Fruit fly (Drosophila melanogaster) whole organism, prepupa: ENCODE data around the gene CG31454.

ENCODE experiments used
- Blimp-1 ChIP-seq: fragments of 200-800 bp; sonication (Bioruptor generic); optimal IDR thresholded peaks from 3 replicates; lab custom pipeline; 2017; ENCODE audit warnings: missing biosample characterization, missing genetic modification characterization, mild to moderate bottlenecking, moderate library complexity, missing genetic modification reagents
- CG10631 ChIP-seq: fragments of 200-800 bp; sonication (Bioruptor generic); optimal IDR thresholded peaks from 2 replicates; lab custom pipeline; 2016; ENCODE audit warnings: missing biosample characterization, missing genetic modification characterization
- CG10669 ChIP-seq: fragments of 200-800 bp; sonication (Bioruptor generic); optimal IDR thresholded peaks from 3 replicates; lab custom pipeline; 2018; ENCODE audit warnings: missing biosample characterization, mild to moderate bottlenecking, missing genetic modification characterization, moderate library complexity
- CG11294 ChIP-seq: fragments of 200-800 bp; sonication (Bioruptor generic); IDR thresholded peaks from 2 replicates; pipeline ENCODE4 v1.3.6; 2022; ENCODE audit warnings: missing biosample characterization, missing genetic modification characterization
- CG15336 ChIP-seq: fragments of 200-800 bp; sonication (Bioruptor generic); IDR thresholded peaks from 2 replicates; pipeline ENCODE4 v1.3.6; 2022; ENCODE audit warnings: missing biosample characterization, missing genetic modification characterization
- CG1621 ChIP-seq: fragments of 200-800 bp; sonication (Bioruptor generic); optimal IDR thresholded peaks from 3 replicates; lab custom pipeline; 2018; ENCODE audit warnings: missing biosample characterization, mild to moderate bottlenecking, missing genetic modification characterization
- CG16779 ChIP-seq: fragments of 200-800 bp; sonication (Bioruptor generic); optimal IDR thresholded peaks from 3 replicates; lab custom pipeline; 2017; ENCODE audit warnings: missing biosample characterization, mild to moderate bottlenecking, missing genetic modification characterization
- CG3032 ChIP-seq: fragments of 200-800 bp; optimal IDR thresholded peaks from 2 replicates; lab custom pipeline; 2019; ENCODE audit warnings: missing biosample characterization, mild to moderate bottlenecking, missing genetic modification characterization, moderate library complexity
- CG31627 ChIP-seq: fragments of 200-800 bp; sonication (Bioruptor generic); optimal IDR thresholded peaks from 3 replicates; lab custom pipeline; 2016; ENCODE audit warnings: missing biosample characterization, missing genetic modification characterization
- CG32006 ChIP-seq: fragments of 200-800 bp; sonication (Bioruptor generic); optimal IDR thresholded peaks from 3 replicates; lab custom pipeline; 2017; ENCODE audit warnings: missing biosample characterization, mild to moderate bottlenecking, missing genetic modification characterization
- CG3919 ChIP-seq: fragments of 200-800 bp; sonication (Bioruptor generic); optimal IDR thresholded peaks from 3 replicates; lab custom pipeline; 2016; ENCODE audit warnings: missing biosample characterization, missing genetic modification characterization
- CG4318 ChIP-seq: fragments of 200-800 bp; sonication (Bioruptor generic); optimal IDR thresholded peaks from 3 replicates; lab custom pipeline; 2017; ENCODE audit warnings: missing biosample characterization, mild to moderate bottlenecking, missing genetic modification characterization
- CG6276 ChIP-seq: fragments of 200-800 bp; sonication (Bioruptor generic); optimal IDR thresholded peaks from 2 replicates; lab custom pipeline; 2017; ENCODE audit warnings: missing biosample characterization, mild to moderate bottlenecking, missing genetic modification characterization
- CG6808 ChIP-seq: fragments of 200-800 bp; sonication (Bioruptor generic); optimal IDR thresholded peaks from 3 replicates; lab custom pipeline; 2017; ENCODE audit warnings: missing biosample characterization, missing genetic modification characterization, mild to moderate bottlenecking, moderate library complexity, missing genetic modification reagents
- CG6854 ChIP-seq: fragments of 200-800 bp; sonication (Bioruptor generic); optimal IDR thresholded peaks from 2 replicates; lab custom pipeline; 2017; ENCODE audit warnings: missing biosample characterization, mild to moderate bottlenecking, missing genetic modification characterization
- CG8119 ChIP-seq: fragments of 200-800 bp; sonication (Bioruptor generic); IDR thresholded peaks from 3 replicates; pipeline ENCODE4 v1.3.6; 2022; ENCODE audit warnings: missing biosample characterization, missing genetic modification characterization
- CG8319 ChIP-seq: fragments of 200-800 bp; sonication (Bioruptor generic); optimal IDR thresholded peaks from 3 replicates; lab custom pipeline; 2016; ENCODE audit warnings: missing biosample characterization, missing genetic modification characterization
- CG9139 ChIP-seq: fragments of 200-800 bp; sonication (Bioruptor generic); optimal IDR thresholded peaks from 3 replicates; lab custom pipeline; 2017; ENCODE audit warnings: missing biosample characterization, mild to moderate bottlenecking, missing genetic modification characterization
- Eip93F ChIP-seq: fragments of 200-800 bp; sonication (Bioruptor generic); optimal IDR thresholded peaks from 2 replicates; lab custom pipeline; 2016; ENCODE audit warnings: missing biosample characterization, mild to moderate bottlenecking, missing genetic modification characterization
- Ets21C ChIP-seq: fragments of 200-800 bp; sonication (Bioruptor generic); optimal IDR thresholded peaks from 3 replicates; lab custom pipeline; 2016; ENCODE audit warnings: missing biosample characterization, missing genetic modification characterization
- Ets96B ChIP-seq: fragments of 200-800 bp; optimal IDR thresholded peaks from 2 replicates; lab custom pipeline; 2019; ENCODE audit warnings: missing biosample characterization, mild to moderate bottlenecking, missing genetic modification characterization, moderate library complexity
- Gug ChIP-seq: fragments of 200-800 bp; sonication (Bioruptor generic); IDR thresholded peaks from 2 replicates; pipeline ENCODE4 v1.3.6; 2022; ENCODE audit warnings: missing biosample characterization, missing genetic modification characterization
- Hr38 ChIP-seq: sonication (Bioruptor generic); optimal IDR thresholded peaks from 2 replicates; lab custom pipeline; 2016; ENCODE audit warnings: missing biosample characterization, missing genetic modification characterization
- Hr39 ChIP-seq: fragments of 200-800 bp; sonication (Bioruptor generic); optimal IDR thresholded peaks from 2 replicates; lab custom pipeline; 2016; ENCODE audit warnings: missing biosample characterization, missing genetic modification characterization
- Hr4 ChIP-seq: fragments of 200-800 bp; sonication (Bioruptor generic); optimal IDR thresholded peaks from 3 replicates; lab custom pipeline; 2016; ENCODE audit warnings: missing biosample characterization, missing genetic modification characterization
- Sox102F ChIP-seq: fragments of 200-800 bp; sonication (Bioruptor generic); optimal IDR thresholded peaks from 2 replicates; lab custom pipeline; 2016; ENCODE audit warnings: missing biosample characterization, mild to moderate bottlenecking, missing genetic modification characterization
- Sox14 ChIP-seq: fragments of 200-800 bp; sonication (Bioruptor generic); optimal IDR thresholded peaks from 3 replicates; lab custom pipeline; 2016; ENCODE audit warnings: missing biosample characterization, missing genetic modification characterization
- Sox15 ChIP-seq: fragments of 200-800 bp; sonication (Bioruptor generic); optimal IDR thresholded peaks from 3 replicates; lab custom pipeline; 2016; ENCODE audit warnings: missing biosample characterization, missing genetic modification characterization
- achi ChIP-seq: fragments of 200-800 bp; sonication (Bioruptor generic); optimal IDR thresholded peaks from 3 replicates; lab custom pipeline; 2016; ENCODE audit warnings: missing biosample characterization, missing genetic modification characterization
- acj6 ChIP-seq: fragments of 200-800 bp; sonication (Bioruptor generic); optimal IDR thresholded peaks from 3 replicates; lab custom pipeline; 2016; ENCODE audit warnings: missing biosample characterization, missing genetic modification characterization
- cyc ChIP-seq: fragments of 200-800 bp; sonication (Bioruptor generic); optimal IDR thresholded peaks from 3 replicates; lab custom pipeline; 2016; ENCODE audit warnings: missing biosample characterization, missing genetic modification characterization
- dsx ChIP-seq: fragments of 200-800 bp; optimal IDR thresholded peaks from 3 replicates; lab custom pipeline; 2019; ENCODE audit warnings: missing biosample characterization, mild to moderate bottlenecking, missing genetic modification characterization, moderate library complexity; ENCODE audit not compliant: poor library complexity, severe bottlenecking
- eg ChIP-seq: fragments of 200-800 bp; sonication (Bioruptor generic); IDR thresholded peaks from 3 replicates; pipeline ENCODE4 v1.3.6; 2022; ENCODE audit warnings: missing biosample characterization, missing genetic modification characterization
- esn ChIP-seq: fragments of 200-800 bp; sonication (Bioruptor generic); optimal IDR thresholded peaks from 2 replicates; lab custom pipeline; 2016; ENCODE audit warnings: missing biosample characterization, mild to moderate bottlenecking, missing genetic modification characterization, moderate library complexity
- fd85E ChIP-seq: fragments of 200-800 bp; sonication (Bioruptor generic); optimal IDR thresholded peaks from 3 replicates; lab custom pipeline; 2016; ENCODE audit warnings: missing biosample characterization, missing genetic modification characterization
- fkh ChIP-seq: fragments of 200-800 bp; sonication (Bioruptor generic); optimal IDR thresholded peaks from 3 replicates; lab custom pipeline; 2017; ENCODE audit warnings: missing biosample characterization, mild to moderate bottlenecking, missing genetic modification characterization, moderate library complexity
- lz ChIP-seq: fragments of 200-800 bp; sonication (Bioruptor generic); optimal IDR thresholded peaks from 3 replicates; lab custom pipeline; 2016; ENCODE audit warnings: missing biosample characterization, missing genetic modification characterization
- pdm3 ChIP-seq: fragments of 200-800 bp; sonication (Bioruptor generic); optimal IDR thresholded peaks from 3 replicates; lab custom pipeline; 2016; ENCODE audit warnings: missing biosample characterization, missing genetic modification characterization
- salr ChIP-seq, 2 experiments: fragments of 200-800 bp; sonication (Bioruptor generic); optimal IDR thresholded peaks; 3 replicates each; lab custom pipeline; 2016 to 2018; ENCODE audit warnings: missing biosample characterization in 2 of 2, missing genetic modification characterization in 2 of 2, mild to moderate bottlenecking in 1 of 2
- spab ChIP-seq: fragments of 200-800 bp; sonication (Bioruptor generic); optimal IDR thresholded peaks from 2 replicates; lab custom pipeline; 2017; ENCODE audit warnings: missing biosample characterization, mild to moderate bottlenecking, missing genetic modification characterization, missing genetic modification reagents
- ss ChIP-seq, 2 experiments: fragments of 200-800 bp; sonication (Bioruptor generic); optimal IDR thresholded peaks; 2 replicates in 1 of 2; 3 replicates in 1 of 2; lab custom pipeline; 2017 to 2018; ENCODE audit warnings: mild to moderate bottlenecking in 2 of 2, missing biosample characterization in 2 of 2, missing genetic modification characterization in 2 of 2, moderate library complexity in 1 of 2
- svp ChIP-seq: fragments of 200-800 bp; sonication (Bioruptor generic); peaks from one replicate; lab custom pipeline; 2016; ENCODE audit warnings: missing biosample characterization, missing genetic modification characterization
- topi ChIP-seq: fragments of 200-800 bp; sonication (Bioruptor generic); optimal IDR thresholded peaks from 3 replicates; lab custom pipeline; 2016; ENCODE audit warnings: missing biosample characterization, missing genetic modification characterization
- vri ChIP-seq: fragments of 200-800 bp; sonication (Bioruptor generic); optimal IDR thresholded peaks from 3 replicates; lab custom pipeline; 2016; ENCODE audit warnings: missing biosample characterization, mild to moderate bottlenecking, missing genetic modification characterization

Gene CG31454

dm6 chr3R:8482881-8483280, 38.6 kb upstream of the CG31454 start (continued):
- TF ChIP-seq CG3032 (no peak), Hr38 (GFP tag; lab: Kevin White, UChicago) (no peak), cyc (GFP tag; lab: Kevin White, UChicago) (peak; percentile 6), Gug (no peak), CG8319 (no peak), Hr39 (GFP tag; lab: Kevin White, UChicago) (no peak), CG10669 (GFP tag; lab: Kevin White, UChicago) (peak; percentile 37), ss (GFP tag; optimal IDR thresholded peaks at IDR 0.05; lab: Kevin White, UChicago) (peak in 1 of 2 experiments; percentile 15), CG6276 (GFP tag; lab: Kevin White, UChicago) (no peak), Sox102F (GFP tag; lab: Kevin White, UChicago) (no peak), Eip93F (GFP tag; lab: Kevin White, UChicago) (no peak), CG31627 (GFP tag; lab: Kevin White, UChicago) (no peak), Ets21C (GFP tag; lab: Kevin White, UChicago) (no peak), CG9139 (GFP tag; lab: Kevin White, UChicago) (no peak), topi (GFP tag; lab: Kevin White, UChicago) (no peak), acj6 (GFP tag; lab: Kevin White, UChicago) (peak; percentile 7), svp (GFP tag; lab: Kevin White, UChicago) (peak; percentile 22), dsx (GFP tag; lab: Kevin White, UChicago) (no peak), CG1621 (tag; lab: Kevin White, UChicago) (peak; percentile 10), Blimp-1 (no peak), CG10631 (GFP tag; lab: Kevin White, UChicago) (peak; percentile 6), Ets96B (tag; lab: Kevin White, UChicago) (peak; percentile 37), salr (GFP tag; optimal IDR thresholded peaks at IDR 0.05; lab: Kevin White, UChicago) (no peak), Hr4 (GFP tag; lab: Kevin White, UChicago) (no peak), eg (GFP tag; lab: Robert Waterston, UW) (peak; percentile 47; the same call in 1 of the 3 replicates), Sox15 (GFP tag; lab: Kevin White, UChicago) (no peak), achi (GFP tag; lab: Kevin White, UChicago) (peak; percentile 15), vri (GFP tag; lab: Kevin White, UChicago) (no peak), Sox14 (GFP tag; lab: Kevin White, UChicago) (no peak), CG32006 (GFP tag; lab: Kevin White, UChicago) (no peak), CG11294 (GFP tag; lab: Robert Waterston, UW) (no peak), CG8119 (GFP tag; lab: Robert Waterston, UW) (no peak), CG3919 (GFP tag; lab: Kevin White, UChicago) (peak; percentile 35), spab (GFP tag; lab: Kevin White, UChicago) (peak; percentile 4), CG6854 (no peak), CG6808 (GFP tag; lab: Kevin White, UChicago) (peak; percentile 24), fkh (GFP tag; lab: Kevin White, UChicago) (no peak), CG16779 (tag; lab: Kevin White, UChicago) (no peak)

- TF ChIP-seq CG32006 (GFP tag; lab: Kevin White, UChicago): no peak
- no peak for TF ChIP-seq Sox102F (GFP tag; lab: Kevin White, UChicago)
- no peak for TF ChIP-seq CG10631 (GFP tag; lab: Kevin White, UChicago)
- TF ChIP-seq spab (GFP tag; lab: Kevin White, UChicago): no peak
- TF ChIP-seq ss (GFP tag; optimal IDR thresholded peaks at IDR 0.05; lab: Kevin White, UChicago): no peak
- TF ChIP-seq fd85E (GFP tag; lab: Kevin White, UChicago): no peak
- TF ChIP-seq salr (GFP tag; optimal IDR thresholded peaks at IDR 0.05; lab: Kevin White, UChicago): no peak
- TF ChIP-seq CG4318 (GFP tag; lab: Kevin White, UChicago): no peak
- TF ChIP-seq lz (GFP tag; lab: Kevin White, UChicago): no peak
- no peak for TF ChIP-seq CG9139 (GFP tag; lab: Kevin White, UChicago)
- TF ChIP-seq CG6854: no peak
- no peak for TF ChIP-seq CG3032
- no peak for TF ChIP-seq CG15336 (GFP tag; lab: Robert Waterston, UW)
- no peak for TF ChIP-seq acj6 (GFP tag; lab: Kevin White, UChicago)
- no peak for TF ChIP-seq CG6276 (GFP tag; lab: Kevin White, UChicago)
- no peak for TF ChIP-seq esn (GFP tag; lab: Kevin White, UChicago)
- TF ChIP-seq eg (GFP tag; lab: Robert Waterston, UW): no peak
- TF ChIP-seq achi (GFP tag; lab: Kevin White, UChicago): no peak
- TF ChIP-seq pdm3 (GFP tag; lab: Kevin White, UChicago): no peak
- no peak for TF ChIP-seq CG31627 (GFP tag; lab: Kevin White, UChicago)
These were observed 36.9 kb upstream of the CG31454 start for dm6 chr3R:8484573-8484972.
